Worm (Caenorhabditis elegans) whole organism, L3 larva: ENCODE results near the gene vha-11.

Experiments used
- aly-2 ChIP-seq: fragments of 150-350 bp; optimal IDR thresholded peaks from 2 replicates; lab custom pipeline; 2014; ENCODE audit warnings: missing biosample characterization, missing genetic modification characterization
- ama-1 ChIP-seq: fragments of 150-350 bp; optimal IDR thresholded peaks from 2 replicates; lab custom pipeline; 2018
- ceh-16 ChIP-seq: sonication (generic microtip); optimal IDR thresholded peaks from 2 replicates; lab custom pipeline; 2017; ENCODE audit warnings: missing biosample characterization, missing genetic modification characterization
- ceh-9 ChIP-seq: sonication (generic microtip); optimal IDR thresholded peaks from 2 replicates; lab custom pipeline; 2018; ENCODE audit warnings: missing biosample characterization, missing genetic modification characterization
- daf-12 ChIP-seq: fragments of 150-350 bp; optimal IDR thresholded peaks from 2 replicates; lab custom pipeline; 2014; ENCODE audit warnings: missing biosample characterization, missing genetic modification reagents, missing genetic modification characterization
- jun-1 ChIP-seq: fragments of 150-350 bp; optimal IDR thresholded peaks from 2 replicates; lab custom pipeline; 2014; ENCODE audit warnings: missing biosample characterization, missing genetic modification reagents, missing genetic modification characterization
- lin-39 ChIP-seq: fragments of 150-350 bp; optimal IDR thresholded peaks from 2 replicates; lab custom pipeline; 2018; ENCODE audit warnings: missing biosample characterization, missing genetic modification reagents, missing genetic modification characterization
- lsy-12 ChIP-seq: sonication (generic microtip); optimal IDR thresholded peaks from 2 replicates; lab custom pipeline; 2016; ENCODE audit warnings: mild to moderate bottlenecking, missing genetic modification characterization, missing compliant biosample characterization
- nhr-11 ChIP-seq: fragments of 150-350 bp; optimal IDR thresholded peaks from 2 replicates; lab custom pipeline; 2014; ENCODE audit warnings: missing biosample characterization, missing genetic modification characterization
- nhr-25 ChIP-seq: sonication (generic microtip); optimal IDR thresholded peaks from 2 replicates; lab custom pipeline; 2017; ENCODE audit warnings: missing biosample characterization, missing genetic modification characterization
- skn-1 ChIP-seq: fragments of 150-350 bp; optimal IDR thresholded peaks from 2 replicates; lab custom pipeline; 2014; ENCODE audit warnings: missing biosample characterization, missing genetic modification characterization
- snpc-4 ChIP-seq: fragments of 150-350 bp; optimal IDR thresholded peaks from 2 replicates; lab custom pipeline; 2014; ENCODE audit warnings: missing biosample characterization, missing genetic modification characterization
- zag-1 ChIP-seq: fragments of 150-350 bp; optimal IDR thresholded peaks from 2 replicates; lab custom pipeline; 2014; ENCODE audit warnings: missing biosample characterization, missing genetic modification characterization
- ztf-11 ChIP-seq: fragments of 150-350 bp; optimal IDR thresholded peaks from 2 replicates; lab custom pipeline; 2014; ENCODE audit warnings: missing biosample characterization, missing genetic modification characterization

DNA sequence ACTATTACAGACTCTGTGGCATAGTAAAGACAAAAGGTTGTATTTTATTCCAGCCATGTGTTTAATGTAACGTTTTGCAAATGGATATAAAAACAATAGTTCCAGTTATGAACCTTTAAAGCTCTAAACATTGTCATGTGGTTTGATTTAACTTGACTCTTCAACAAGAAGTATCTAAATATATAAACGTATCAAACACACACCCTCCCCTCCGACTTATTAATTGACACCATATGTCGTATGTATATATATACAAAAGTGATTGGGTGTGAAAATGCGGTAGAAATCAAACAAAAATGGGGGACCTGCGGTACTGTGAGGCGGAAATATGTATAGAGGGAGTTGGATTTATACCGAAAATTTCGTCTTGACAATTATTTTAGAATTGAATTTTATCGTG lies 16.0 kb downstream of the vha-11 start:
- TF ChIP-seq ztf-11 (tag; lab: Kevin White, UChicago) = no peak
- no peak for TF ChIP-seq zag-1 (tag; lab: Kevin White, UChicago)
- TF ChIP-seq ceh-16 (tag; lab: Kevin White, UChicago) = no peak
- TF ChIP-seq nhr-25 = no peak
- no peak for TF ChIP-seq daf-12 (tag; lab: Kevin White, UChicago)
- TF ChIP-seq snpc-4 = no peak
- TF ChIP-seq ama-1 (lab: Kevin White, UChicago) = no peak
- no peak for TF ChIP-seq lsy-12
- no peak for TF ChIP-seq nhr-11 (tag; lab: Kevin White, UChicago)
- TF ChIP-seq jun-1 (tag; lab: Kevin White, UChicago) = no peak
- TF ChIP-seq lin-39 (tag; lab: Kevin White, UChicago) = no peak
- no peak for TF ChIP-seq skn-1 (tag; lab: Kevin White, UChicago)
- no peak for TF ChIP-seq ceh-9 (tag; lab: Kevin White, UChicago)
- no peak for TF ChIP-seq aly-2 (tag; lab: Kevin White, UChicago)
